Fruit fly (Drosophila melanogaster) whole organism, embryonic: ENCODE results near the gene CG43054.

ENCODE experiments used
- C15 ChIP-seq: fragments of 200-800 bp; sonication (Bioruptor generic); IDR thresholded peaks from 3 replicates; pipeline ENCODE4 v1.3.6; 2022; ENCODE audit warnings: missing biosample characterization, missing genetic modification characterization
- CG11504 ChIP-seq: fragments of 200-800 bp; sonication (Bioruptor generic); optimal IDR thresholded peaks from 3 replicates; lab custom pipeline; 2019; ENCODE audit warnings: missing biosample characterization, mild to moderate bottlenecking, missing genetic modification characterization, moderate library complexity
- CG11696 ChIP-seq: fragments of 200-800 bp; sonication (Bioruptor generic); IDR thresholded peaks from 2 replicates; pipeline ENCODE4 v1.3.6; 2022; ENCODE audit warnings: missing biosample characterization, missing genetic modification characterization
- CG12071 ChIP-seq: fragments of 200-800 bp; sonication (Bioruptor generic); optimal IDR thresholded peaks from 3 replicates; lab custom pipeline; 2018; ENCODE audit warnings: missing biosample characterization, mild to moderate bottlenecking, missing genetic modification characterization
- CG1603 ChIP-seq: fragments of 200-800 bp; sonication (Bioruptor generic); optimal IDR thresholded peaks from 2 replicates; lab custom pipeline; 2019; ENCODE audit warnings: missing biosample characterization, mild to moderate bottlenecking, missing genetic modification characterization, moderate library complexity
- CG16815 ChIP-seq: fragments of 200-800 bp; sonication (Bioruptor generic); optimal IDR thresholded peaks from 3 replicates; lab custom pipeline; 2017; ENCODE audit warnings: missing biosample characterization, mild to moderate bottlenecking, missing genetic modification characterization
- CG17328 ChIP-seq: fragments of 200-800 bp; sonication (Bioruptor generic); IDR thresholded peaks from 2 replicates; pipeline ENCODE4 v1.3.6; 2022; ENCODE audit warnings: missing biosample characterization, missing genetic modification characterization
- CG34376 ChIP-seq: fragments of 200-800 bp; sonication (Bioruptor generic); optimal IDR thresholded peaks from 2 replicates; lab custom pipeline; 2018; ENCODE audit warnings: missing biosample characterization, mild to moderate bottlenecking, missing genetic modification characterization
- CG42726 ChIP-seq: fragments of 200-800 bp; sonication (Bioruptor generic); IDR thresholded peaks from 2 replicates; pipeline ENCODE4 v1.3.6; 2022; ENCODE audit warnings: missing biosample characterization, missing genetic modification characterization; ENCODE audit not compliant: partially characterized antibody
- CG4282 ChIP-seq: fragments of 200-800 bp; sonication (Bioruptor generic); optimal IDR thresholded peaks from 2 replicates; lab custom pipeline; 2016; ENCODE audit warnings: missing biosample characterization, missing genetic modification characterization
- CG5245 ChIP-seq: fragments of 200-800 bp; sonication (Bioruptor generic); optimal IDR thresholded peaks from 3 replicates; lab custom pipeline; 2016; ENCODE audit warnings: missing biosample characterization, missing genetic modification characterization
- CG5953 ChIP-seq: fragments of 200-800 bp; sonication (Bioruptor generic); IDR thresholded peaks from 2 replicates; pipeline ENCODE4 v1.3.6; 2022; ENCODE audit warnings: missing biosample characterization, missing genetic modification characterization
- CG6654 ChIP-seq: fragments of 200-800 bp; sonication (Bioruptor generic); optimal IDR thresholded peaks from 2 replicates; lab custom pipeline; 2017; ENCODE audit warnings: missing biosample characterization, mild to moderate bottlenecking, missing genetic modification characterization
- CG7357 ChIP-seq: fragments of 200-800 bp; sonication (Bioruptor generic); IDR thresholded peaks from 3 replicates; pipeline ENCODE4 v1.3.6; 2022; ENCODE audit warnings: missing biosample characterization, missing genetic modification characterization
- CG7372 ChIP-seq: fragments of 200-800 bp; sonication (Bioruptor generic); IDR thresholded peaks from 2 replicates; pipeline ENCODE4 v1.3.6; 2022; ENCODE audit warnings: missing biosample characterization, missing genetic modification characterization
- CG7745 ChIP-seq: fragments of 200-800 bp; sonication (Bioruptor generic); optimal IDR thresholded peaks from 2 replicates; lab custom pipeline; 2018; ENCODE audit warnings: missing biosample characterization, mild to moderate bottlenecking, missing genetic modification characterization, moderate library complexity
- CG7786 ChIP-seq: fragments of 200-800 bp; sonication (Bioruptor generic); optimal IDR thresholded peaks from 2 replicates; lab custom pipeline; 2016; ENCODE audit warnings: missing biosample characterization, missing genetic modification characterization
- CG7839 ChIP-seq: fragments of 200-800 bp; sonication (Bioruptor generic); optimal IDR thresholded peaks from 3 replicates; lab custom pipeline; 2018; ENCODE audit warnings: missing biosample characterization, mild to moderate bottlenecking, missing genetic modification characterization, moderate library complexity
- CG9797 ChIP-seq: fragments of 200-800 bp; sonication (Bioruptor generic); optimal IDR thresholded peaks from 3 replicates; lab custom pipeline; 2018; ENCODE audit warnings: missing biosample characterization, mild to moderate bottlenecking, missing genetic modification characterization
- CG9817 ChIP-seq: fragments of 200-800 bp; sonication (Bioruptor generic); optimal IDR thresholded peaks from 2 replicates; lab custom pipeline; 2018; ENCODE audit warnings: missing biosample characterization, mild to moderate bottlenecking, missing genetic modification characterization, moderate library complexity
- Dfd ChIP-seq, 2 experiments: fragments of >200 bp; optimal IDR thresholded peaks; 2 replicates each; lab custom pipeline; 2017; ENCODE audit warnings: missing biosample characterization in 2 of 2, missing genetic modification characterization in 2 of 2
- Fer1 ChIP-seq: fragments of 200-800 bp; sonication (Bioruptor generic); optimal IDR thresholded peaks from 2 replicates; lab custom pipeline; 2017; ENCODE audit warnings: missing biosample characterization, mild to moderate bottlenecking, missing genetic modification characterization
- Fer3 ChIP-seq: fragments of 200-800 bp; sonication (Bioruptor generic); optimal IDR thresholded peaks from 2 replicates; lab custom pipeline; 2018; ENCODE audit warnings: missing biosample characterization, mild to moderate bottlenecking, missing genetic modification characterization, moderate library complexity
- Hr3 ChIP-seq: fragments of 200-800 bp; sonication (Bioruptor generic); optimal IDR thresholded peaks from 3 replicates; lab custom pipeline; 2016; ENCODE audit warnings: missing biosample characterization, missing genetic modification characterization
- MESR4 ChIP-seq: fragments of 200-800 bp; sonication (Bioruptor generic); optimal IDR thresholded peaks from 2 replicates; lab custom pipeline; 2018; ENCODE audit warnings: missing biosample characterization, mild to moderate bottlenecking, missing genetic modification characterization, moderate library complexity
- MTF-1 ChIP-seq: fragments of 200-800 bp; sonication (Bioruptor generic); optimal IDR thresholded peaks from 2 replicates; lab custom pipeline; 2018; ENCODE audit warnings: missing biosample characterization, mild to moderate bottlenecking, missing genetic modification characterization, borderline replicate concordance
- NC2α ChIP-seq: fragments of 200-800 bp; sonication (Bioruptor generic); optimal IDR thresholded peaks from 2 replicates; lab custom pipeline; 2016; ENCODE audit warnings: missing biosample characterization, missing genetic modification characterization
- NfI ChIP-seq: fragments of 200-800 bp; sonication (Bioruptor generic); optimal IDR thresholded peaks from 3 replicates; lab custom pipeline; 2018; ENCODE audit warnings: missing biosample characterization, mild to moderate bottlenecking, missing genetic modification characterization, moderate library complexity
- Sox100B ChIP-seq: fragments of 200-800 bp; sonication (Bioruptor generic); optimal IDR thresholded peaks from 3 replicates; lab custom pipeline; 2018; ENCODE audit warnings: missing biosample characterization, mild to moderate bottlenecking, missing genetic modification characterization
- Ssrp ChIP-seq: fragments of 200-800 bp; sonication (Bioruptor generic); optimal IDR thresholded peaks from 2 replicates; lab custom pipeline; 2018; ENCODE audit warnings: missing biosample characterization, mild to moderate bottlenecking, missing genetic modification characterization, moderate library complexity
- Taf1 ChIP-seq: fragments of 200-800 bp; sonication (Bioruptor generic); IDR thresholded peaks from 2 replicates; pipeline ENCODE4 v1.3.6; 2022; ENCODE audit warnings: missing biosample characterization, missing genetic modification characterization
- chif ChIP-seq, 2 experiments: fragments of 200-800 bp; sonication (Bioruptor generic); optimal IDR thresholded peaks; 3 replicates each; lab custom pipeline; 2016; ENCODE audit warnings: missing biosample characterization in 2 of 2, missing genetic modification characterization in 2 of 2
- dmrt11E ChIP-seq: fragments of 200-800 bp; sonication (Bioruptor generic); optimal IDR thresholded peaks from 3 replicates; lab custom pipeline; 2018; ENCODE audit warnings: missing biosample characterization, mild to moderate bottlenecking, missing genetic modification characterization, moderate library complexity
- emc ChIP-seq: fragments of 200-800 bp; sonication (Bioruptor generic); optimal IDR thresholded peaks from 2 replicates; lab custom pipeline; 2016; ENCODE audit warnings: missing biosample characterization, missing genetic modification characterization
- fru ChIP-seq: fragments of >200 bp; optimal IDR thresholded peaks from 2 replicates; lab custom pipeline; 2017
- gcm2 ChIP-seq: fragments of 200-800 bp; sonication (Bioruptor generic); optimal IDR thresholded peaks from 2 replicates; lab custom pipeline; 2016; ENCODE audit warnings: missing biosample characterization, missing genetic modification characterization
- gro ChIP-seq: fragments of 200-800 bp; sonication (Bioruptor generic); optimal IDR thresholded peaks from 2 replicates; lab custom pipeline; 2016; ENCODE audit warnings: missing biosample characterization, missing genetic modification characterization
- ham ChIP-seq: fragments of 200-800 bp; sonication (Bioruptor generic); IDR thresholded peaks from 2 replicates; pipeline ENCODE4 v1.3.6; 2022; ENCODE audit warnings: missing biosample characterization, missing genetic modification characterization
- insv ChIP-seq, 2 experiments: fragments of 200-800 bp; sonication (Bioruptor generic); optimal IDR thresholded peaks; 3 replicates each; lab custom pipeline; 2016 to 2018; ENCODE audit warnings: missing biosample characterization in 2 of 2, missing genetic modification characterization in 2 of 2
- ken ChIP-seq: fragments of 200-800 bp; sonication (Bioruptor generic); IDR thresholded peaks from 3 replicates; pipeline ENCODE4 v1.3.6; 2022; ENCODE audit warnings: missing biosample characterization, missing genetic modification characterization
- kni ChIP-seq: fragments of 200-800 bp; sonication (Bioruptor generic); optimal IDR thresholded peaks from 3 replicates; lab custom pipeline; 2017; ENCODE audit warnings: mild to moderate bottlenecking, missing biosample characterization, missing genetic modification reagents, missing genetic modification characterization
- nmo ChIP-seq: fragments of 200-800 bp; sonication (Bioruptor generic); optimal IDR thresholded peaks from 2 replicates; lab custom pipeline; 2018; ENCODE audit warnings: missing biosample characterization, mild to moderate bottlenecking, missing genetic modification characterization, moderate library complexity
- prd ChIP-seq, 3 experiments: fragments of >200 bp in 2 of 3; fragments of 200-800 bp in 1 of 3; sonication (Bioruptor generic) in 1 of 3; optimal IDR thresholded peaks in 2 of 3; IDR thresholded peaks in 1 of 3; 2 replicates in 2 of 3; 3 replicates in 1 of 3; pipeline versions ENCODE4 v1.3.6 to Lab custom; 2017 to 2022; ENCODE audit warnings: missing biosample characterization in 1 of 3, missing genetic modification characterization in 1 of 3
- psq ChIP-seq: fragments of 200-800 bp; sonication (Bioruptor generic); optimal IDR thresholded peaks from 2 replicates; lab custom pipeline; 2017; ENCODE audit warnings: missing biosample characterization, missing genetic modification characterization
- sens-2 ChIP-seq: fragments of 200-800 bp; sonication (Bioruptor generic); IDR thresholded peaks from 2 replicates; pipeline ENCODE4 v1.3.6; 2022; ENCODE audit warnings: missing biosample characterization, missing genetic modification characterization
- sob ChIP-seq: fragments of 200-800 bp; sonication (Bioruptor generic); IDR thresholded peaks from 2 replicates; pipeline ENCODE4 v1.3.6; 2022; ENCODE audit warnings: missing biosample characterization, missing genetic modification characterization
- tio ChIP-seq: fragments of 200-800 bp; sonication (Bioruptor generic); optimal IDR thresholded peaks from 2 replicates; lab custom pipeline; 2017; ENCODE audit warnings: missing biosample characterization, missing genetic modification characterization, inconsistent platforms
- ttk ChIP-seq: fragments of 200-800 bp; sonication (Bioruptor generic); IDR thresholded peaks from 2 replicates; pipeline ENCODE4 v2.1.2; 2022; ENCODE audit warnings: missing biosample characterization, missing genetic modification characterization
- tup ChIP-seq: fragments of 200-800 bp; sonication (Bioruptor generic); optimal IDR thresholded peaks from 2 replicates; lab custom pipeline; 2016; ENCODE audit warnings: missing biosample characterization, mild to moderate bottlenecking, missing genetic modification characterization, moderate library complexity
- usp ChIP-seq: fragments of >200 bp; optimal IDR thresholded peaks from 2 replicates; lab custom pipeline; 2017; ENCODE audit warnings: missing biosample characterization, missing genetic modification characterization
- zfh1 ChIP-seq: fragments of 200-800 bp; sonication (Bioruptor generic); IDR thresholded peaks from 3 replicates; pipeline ENCODE4 v1.3.6; 2022; ENCODE audit warnings: missing biosample characterization, missing genetic modification characterization

The CG43054 gene

DNA sequence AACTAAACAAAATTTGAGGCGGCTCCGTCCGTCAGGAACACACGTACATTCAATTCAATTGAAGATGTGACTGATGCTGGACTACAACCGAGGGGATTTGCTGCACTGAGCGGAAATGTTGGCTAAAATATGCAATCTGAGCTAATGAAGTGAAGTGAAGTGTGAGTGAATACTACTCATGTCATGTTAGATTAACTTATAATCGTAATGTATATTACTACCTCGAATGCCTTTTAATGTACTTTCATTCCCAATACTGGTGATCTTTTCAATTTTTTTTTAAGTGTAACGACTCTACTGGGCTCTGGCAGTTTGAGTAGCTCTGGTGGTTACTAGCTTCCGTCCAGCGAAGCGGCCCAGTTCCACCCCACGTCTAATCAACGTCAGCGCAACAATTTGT lies 44.7 kb upstream of the CG43054 start (continued):
- TF ChIP-seq ham (GFP tag; lab: Robert Waterston, UW) (no peak), CG11504 (tag; lab: Kevin White, UChicago) (peak; percentile 59), gcm2 (GFP tag; lab: Kevin White, UChicago) (no peak), emc (no peak), kni (GFP tag; lab: Kevin White, UChicago) (no peak), CG6654 (no peak), CG17328 (peak; percentile 55; the same call in 1 of the 2 replicates), tup (GFP tag; lab: Kevin White, UChicago) (no peak), CG42726 (GFP tag; lab: Robert Waterston, UW) (no peak), nmo (peak; percentile 58), CG11696 (no peak), Ssrp (tag; lab: Kevin White, UChicago) (peak; percentile 49), sob (peak; percentile 18; the same call in 1 of the 2 replicates), NfI (peak; percentile 2), CG34376 (GFP tag; lab: Kevin White, UChicago) (no peak), CG9817 (peak; percentile 12), Dfd (GFP tag; optimal IDR thresholded peaks at IDR 0.05; lab: Kevin White, UChicago) (no peak), CG1603 (tag; lab: Kevin White, UChicago) (peak; percentile 79), zfh1 (GFP tag; lab: Robert Waterston, UW) (peak; percentile 67), CG7839 (peak; percentile 64), CG4282 (no peak), Sox100B (GFP tag; lab: Kevin White, UChicago) (no peak), ttk (no peak), dmrt11E (tag; lab: Kevin White, UChicago) (peak; percentile 74), psq (GFP tag; lab: Kevin White, UChicago) (no peak), CG9797 (GFP tag; lab: Kevin White, UChicago) (no peak), usp (GFP tag; lab: Kevin White, UChicago) (no peak), insv (GFP tag; optimal IDR thresholded peaks at IDR 0.05; lab: Kevin White, UChicago) (no peak), MTF-1 (GFP tag; lab: Kevin White, UChicago) (no peak), MESR4 (GFP tag; lab: Kevin White, UChicago) (no peak), CG16815 (GFP tag; lab: Kevin White, UChicago) (peak; percentile 27), tio (GFP tag; lab: Kevin White, UChicago) (peak; percentile 40), CG7745 (tag; lab: Kevin White, UChicago) (no peak), Hr3 (GFP tag; lab: Kevin White, UChicago) (peak; percentile 40), CG7372 (GFP tag; lab: Robert Waterston, UW) (no peak), NC2α (no peak), Fer3 (no peak), CG12071 (GFP tag; lab: Kevin White, UChicago) (no peak), CG7786 (GFP tag; lab: Kevin White, UChicago) (peak; percentile 2), CG5953 (GFP tag; lab: Robert Waterston, UW) (no peak), prd (optimal IDR thresholded peaks at IDR 0.05; lab: Kevin White, UChicago) (no peak), prd (GFP tag; IDR thresholded peaks at IDR 0.05; lab: Robert Waterston, UW) (peak; percentile 37; the same call in 1 of the 3 replicates), ken (GFP tag; lab: Robert Waterston, UW) (no peak), sens-2 (GFP tag; lab: Robert Waterston, UW) (no peak), CG7357 (no peak), Fer1 (GFP tag; lab: Kevin White, UChicago) (no peak), fru (lab: Kevin White, UChicago) (no peak), C15 (GFP tag; lab: Robert Waterston, UW) (no peak), Taf1 (GFP tag; lab: Robert Waterston, UW) (no peak), CG5245 (GFP tag; lab: Kevin White, UChicago) (no peak), chif (GFP tag; optimal IDR thresholded peaks at IDR 0.05; lab: Kevin White, UChicago) (peak in 1 of 2 experiments; percentile 58), gro (GFP tag; lab: Kevin White, UChicago) (no peak)
